Fruit fly (Drosophila melanogaster): ENCODE results near the gene eIF4E3.

The eIF4E3 gene

DNA sequence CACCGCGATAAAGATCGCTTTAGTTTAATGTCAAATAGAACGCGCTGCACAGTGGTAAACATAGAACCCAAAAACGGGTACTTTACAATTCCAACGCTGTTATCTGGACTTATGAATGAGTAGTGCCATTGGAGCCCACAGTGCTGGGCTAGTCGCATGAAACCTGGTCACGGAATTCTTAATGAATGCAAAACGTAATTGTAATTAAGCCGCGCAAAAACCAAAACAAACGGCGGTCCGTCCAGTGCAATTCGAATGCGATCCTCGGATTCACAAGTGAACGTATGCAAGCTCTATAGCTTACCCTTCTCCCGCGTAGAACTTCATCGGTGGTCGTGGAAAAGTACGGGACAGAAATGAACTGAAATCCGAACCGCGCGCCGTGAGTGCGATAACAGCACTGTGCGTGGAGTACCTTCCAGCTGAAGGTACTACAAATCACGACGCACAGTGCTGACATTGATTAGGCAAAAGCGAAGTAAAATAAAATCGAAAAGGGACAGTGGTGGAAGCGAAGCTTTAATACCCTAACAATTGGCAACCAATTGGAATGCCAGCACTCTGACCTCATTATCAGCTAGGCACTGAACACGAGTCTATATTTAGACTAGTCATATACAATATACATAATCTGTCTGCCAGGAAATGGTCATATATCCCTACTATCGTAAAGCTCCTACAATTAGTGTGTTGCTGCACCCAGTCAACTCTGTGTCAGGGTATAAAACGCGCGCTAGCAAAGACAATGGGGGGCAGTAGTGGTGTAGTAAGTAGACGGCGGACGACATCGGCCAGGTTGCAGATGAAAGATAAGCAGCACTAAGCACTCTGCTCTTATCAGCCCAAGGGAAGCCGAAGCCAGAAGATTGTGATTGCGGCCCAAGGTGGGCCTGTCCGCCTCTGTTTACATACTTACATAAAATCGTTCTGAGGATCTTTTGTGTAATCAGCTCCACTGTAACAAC is 43.5 kb upstream of the eIF4E3 start (continued):
- peak; percentile 38 for TF ChIP-seq pum (GFP tag; optimal IDR thresholded peaks at IDR 0.05)
- no peak for TF ChIP-seq Usf (GFP tag; optimal IDR thresholded peaks at IDR 0.05)
- TF ChIP-seq CG31388 (GFP tag; optimal IDR thresholded peaks at IDR 0.05): no peak
- no peak; the same call in 1 of the 2 replicates for TF ChIP-seq al (GFP tag; IDR thresholded peaks at IDR 0.05)
- peak; percentile 30 for TF ChIP-seq tup (GFP tag; optimal IDR thresholded peaks at IDR 0.05)
- no peak for TF ChIP-seq fd3F (GFP tag; optimal IDR thresholded peaks at IDR 0.05)
- no peak for TF ChIP-seq nau (GFP tag; optimal IDR thresholded peaks at IDR 0.05)
- TF ChIP-seq CG12391 (tag; optimal IDR thresholded peaks at IDR 0.05): peak; percentile 55
- TF ChIP-seq CG6813 (GFP tag; optimal IDR thresholded peaks at IDR 0.05): peak; percentile 34
- TF ChIP-seq vnd (GFP tag; IDR thresholded peaks at IDR 0.05; ENCODE audit: partially characterized antibody): no peak
- no peak for TF ChIP-seq CG6791 (GFP tag; IDR thresholded peaks at IDR 0.05; ENCODE audit: partially characterized antibody)
- no peak for TF ChIP-seq HLH4C (GFP tag; IDR thresholded peaks at IDR 0.05; ENCODE audit: partially characterized antibody)
- TF ChIP-seq Dbx (GFP tag; IDR thresholded peaks at IDR 0.05): no peak
- peak; percentile 47 for TF ChIP-seq CG9817 (tag; optimal IDR thresholded peaks at IDR 0.05)
- TF ChIP-seq Stat92E (GFP tag; optimal IDR thresholded peaks at IDR 0.05): no peak
- TF ChIP-seq inv (GFP tag; IDR thresholded peaks at IDR 0.05; ENCODE audit: partially characterized antibody): no peak
- TF ChIP-seq CkIIα-i1 (GFP tag; IDR thresholded peaks at IDR 0.05): no peak
- TF ChIP-seq tio (GFP tag; optimal IDR thresholded peaks at IDR 0.05): peak; percentile 39
- peak; percentile 3 for TF ChIP-seq pnt (GFP tag; optimal IDR thresholded peaks at IDR 0.05)
- peak; percentile 12 for TF ChIP-seq Camta (GFP tag; optimal IDR thresholded peaks at IDR 0.05)
- no peak for TF ChIP-seq ken (GFP tag; IDR thresholded peaks at IDR 0.05)
- TF ChIP-seq kay (GFP tag; optimal IDR thresholded peaks at IDR 0.05): peak; percentile 43
- peak; percentile 46 for TF ChIP-seq CG11398 (GFP tag; optimal IDR thresholded peaks at IDR 0.05)
- peak; percentile 29 for TF ChIP-seq CG1792 (GFP tag; optimal IDR thresholded peaks at IDR 0.05)
- TF ChIP-seq CG8281 (tag; optimal IDR thresholded peaks at IDR 0.05): no peak
- TF ChIP-seq CG10462 (GFP tag; optimal IDR thresholded peaks at IDR 0.05): no peak
- no peak; the same call in 2 of the 3 replicates for TF ChIP-seq B-H1 (GFP tag; IDR thresholded peaks at IDR 0.05)
- peak; percentile 47; the same call in 1 of the 2 replicates for TF ChIP-seq gsb (GFP tag; IDR thresholded peaks at IDR 0.05)
- peak; percentile 55 for TF ChIP-seq pho (GFP tag; optimal IDR thresholded peaks at IDR 0.05)
- TF ChIP-seq kah (GFP tag; optimal IDR thresholded peaks at IDR 0.05): no peak
- TF ChIP-seq Blimp-1 (GFP tag; optimal IDR thresholded peaks at IDR 0.05): peak; percentile 26
- 0 out of 2 replicates have a peak, but pooled peaks have one; percentile 32 for TF ChIP-seq Doc2 (GFP tag; IDR thresholded peaks at IDR 0.05)
- no peak for TF ChIP-seq CG42726 (GFP tag; IDR thresholded peaks at IDR 0.05; ENCODE audit: partially characterized antibody)
- peak; percentile 8 for TF ChIP-seq CG10274 (GFP tag; optimal IDR thresholded peaks at IDR 0.05)
- no peak for TF ChIP-seq CG13123 (GFP tag; optimal IDR thresholded peaks at IDR 0.05)
- TF ChIP-seq CG14860 (GFP tag; IDR thresholded peaks at IDR 0.05; ENCODE audit: partially characterized antibody): no peak
- TF ChIP-seq sr (GFP tag; IDR thresholded peaks at IDR 0.05): no peak
- peak in 1 of 2 experiments; percentile 34 for TF ChIP-seq bsh (GFP tag; optimal IDR thresholded peaks at IDR 0.05)
- no peak for TF ChIP-seq Kr (GFP tag; optimal IDR thresholded peaks at IDR 0.05)
- TF ChIP-seq toy (GFP tag; IDR thresholded peaks at IDR 0.05): no peak
- peak; percentile 63 for TF ChIP-seq lmd (GFP tag; IDR thresholded peaks at IDR 0.05)
- no peak for TF ChIP-seq Ravus (GFP tag; IDR thresholded peaks at IDR 0.05)
- peak; percentile 65 for TF ChIP-seq shn (GFP tag; optimal IDR thresholded peaks at IDR 0.05)
- TF ChIP-seq dati (GFP tag; IDR thresholded peaks at IDR 0.05): no peak
- TF ChIP-seq nom (GFP tag; optimal IDR thresholded peaks at IDR 0.05): peak; percentile 40
- no peak for TF ChIP-seq zen2 (GFP tag; IDR thresholded peaks at IDR 0.05; ENCODE audit: partially characterized antibody)
- no peak for TF ChIP-seq CG30431 (GFP tag; optimal IDR thresholded peaks at IDR 0.05)
